Fruit fly (Drosophila melanogaster) whole organism: ENCODE measurements around the gene Appl.

Source experiments
- CG8478 ChIP-seq: fragments of >200 bp; optimal IDR thresholded peaks from 2 replicates; lab custom pipeline; 2018; ENCODE audit warnings: inconsistent platforms
- Dll ChIP-seq: fragments of >200 bp; optimal IDR thresholded peaks from 2 replicates; lab custom pipeline; 2017
- EcR ChIP-seq, 2 experiments: fragments of >200 bp; optimal IDR thresholded peaks; 2 replicates each; lab custom pipeline; 2017; ENCODE audit warnings: missing biosample characterization in 2 of 2, missing genetic modification characterization in 2 of 2, missing genetic modification reagents in 2 of 2
- pan ChIP-seq: fragments of >200 bp; optimal IDR thresholded peaks from 2 replicates; lab custom pipeline; 2017
- psq ChIP-seq: fragments of >200 bp; optimal IDR thresholded peaks from 2 replicates; lab custom pipeline; 2017
- usp ChIP-seq: fragments of >200 bp; optimal IDR thresholded peaks from 2 replicates; lab custom pipeline; 2017; ENCODE audit warnings: missing biosample characterization, missing genetic modification characterization, mixed read lengths

Gene Appl

dm6 chrX:524331-524730 is 6.0 kb upstream of the Appl start:
- no peak for TF ChIP-seq Dll
- no peak for TF ChIP-seq CG8478 (lab: Kevin White, UChicago)
- TF ChIP-seq usp (GFP tag; lab: Kevin White, UChicago) = no peak
- no peak for TF ChIP-seq EcR (GFP tag; optimal IDR thresholded peaks at IDR 0.05; lab: Kevin White, UChicago)
- TF ChIP-seq psq (lab: Kevin White, UChicago) = no peak
- no peak for TF ChIP-seq pan

DNA sequence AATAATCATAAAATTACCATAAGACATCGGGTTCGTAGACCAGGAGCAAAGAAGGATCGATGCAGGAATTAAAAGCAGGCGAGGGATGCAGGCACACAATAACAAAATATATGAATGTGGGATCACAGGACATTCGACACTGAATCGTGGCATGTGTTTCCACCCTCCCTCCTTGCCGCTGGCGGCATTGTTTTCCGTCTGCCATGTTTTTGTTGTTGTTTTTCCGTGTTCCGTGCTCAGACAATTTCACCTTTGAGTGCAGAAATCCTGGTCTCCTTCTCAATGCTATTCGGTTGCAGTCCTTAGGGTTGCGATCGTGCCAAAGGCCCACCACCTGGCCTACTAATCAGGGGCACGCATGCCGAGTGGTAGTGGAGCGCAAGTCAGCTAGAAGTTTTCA is 4.7 kb upstream of the Appl start:
- TF ChIP-seq CG8478 (lab: Kevin White, UChicago) = no peak

- TF ChIP-seq CG8478 (lab: Kevin White, UChicago) (no peak), usp (GFP tag; lab: Kevin White, UChicago) (no peak), psq (lab: Kevin White, UChicago) (no peak)
Observed at dm6 chrX:526479-527071, 3.7 kb upstream of the Appl start.

- no peak for TF ChIP-seq usp (GFP tag; lab: Kevin White, UChicago)
- no peak for TF ChIP-seq EcR (GFP tag; optimal IDR thresholded peaks at IDR 0.05; lab: Kevin White, UChicago)
- no peak for TF ChIP-seq Dll
- no peak for TF ChIP-seq pan
- no peak for TF ChIP-seq psq (lab: Kevin White, UChicago)
- no peak for TF ChIP-seq CG8478 (lab: Kevin White, UChicago)
Observed at dm6 chrX:542069-542468, 11.8 kb downstream of the Appl start.

DNA sequence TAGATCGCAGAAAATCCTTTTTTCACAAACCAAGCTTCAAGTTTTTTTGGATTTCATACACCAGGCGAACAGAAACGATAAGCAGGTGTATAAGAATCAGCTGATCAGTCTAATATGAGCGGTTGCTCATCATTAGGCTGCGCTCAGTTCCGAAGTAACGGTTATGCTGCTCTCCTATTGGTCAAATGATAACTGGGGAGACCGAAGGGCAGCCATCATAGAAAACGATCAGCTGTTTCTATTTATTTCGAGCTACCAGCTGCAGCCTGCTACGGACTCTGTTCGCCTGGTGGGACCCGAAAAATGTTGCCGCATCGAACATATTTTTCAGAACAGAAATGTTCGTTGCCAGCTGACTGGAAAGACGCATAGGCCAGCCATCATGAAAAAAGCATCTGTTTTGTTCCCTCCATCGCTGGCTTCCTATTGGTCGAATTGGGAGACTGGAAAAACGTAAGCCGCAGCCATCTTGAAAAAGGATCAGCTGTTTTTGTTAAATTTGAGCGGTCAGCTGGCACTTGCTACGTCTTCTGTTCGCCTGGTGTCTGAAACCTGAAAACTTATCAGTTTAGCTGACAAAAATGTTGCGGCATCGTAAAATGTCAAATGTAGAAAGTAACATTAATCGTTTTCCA is 16.2 kb downstream of the Appl start:
- TF ChIP-seq Dll = no peak
- no peak for TF ChIP-seq psq (lab: Kevin White, UChicago)
- no peak for TF ChIP-seq EcR (GFP tag; optimal IDR thresholded peaks at IDR 0.05; lab: Kevin White, UChicago)
- no peak for TF ChIP-seq CG8478 (lab: Kevin White, UChicago)
- no peak for TF ChIP-seq usp (GFP tag; lab: Kevin White, UChicago)
- TF ChIP-seq pan = no peak

DNA sequence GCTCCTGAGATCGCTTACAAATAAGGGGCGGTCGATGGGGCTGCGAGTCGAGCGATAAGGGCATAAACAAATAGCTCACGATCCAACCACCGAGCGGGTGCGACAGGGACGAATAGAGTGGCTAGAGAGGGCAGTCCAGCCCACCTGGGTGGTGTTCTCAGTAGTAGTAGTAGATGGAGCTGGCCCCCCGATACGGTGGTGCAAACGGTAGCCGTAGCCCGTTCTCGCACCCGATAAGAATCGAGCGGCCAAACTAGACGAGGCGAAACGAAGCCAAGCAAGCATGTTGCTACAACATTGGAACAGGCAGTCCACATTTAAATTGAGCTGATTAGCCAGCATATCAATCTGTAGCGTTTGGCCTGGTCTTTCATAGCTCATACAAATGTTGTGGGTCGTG is 50.3 kb downstream of the Appl start:
- no peak for TF ChIP-seq EcR (GFP tag; optimal IDR thresholded peaks at IDR 0.05; lab: Kevin White, UChicago)
- no peak for TF ChIP-seq Dll
- no peak for TF ChIP-seq psq (lab: Kevin White, UChicago)
- no peak for TF ChIP-seq pan
- no peak for TF ChIP-seq usp (GFP tag; lab: Kevin White, UChicago)
- no peak for TF ChIP-seq CG8478 (lab: Kevin White, UChicago)

DNA sequence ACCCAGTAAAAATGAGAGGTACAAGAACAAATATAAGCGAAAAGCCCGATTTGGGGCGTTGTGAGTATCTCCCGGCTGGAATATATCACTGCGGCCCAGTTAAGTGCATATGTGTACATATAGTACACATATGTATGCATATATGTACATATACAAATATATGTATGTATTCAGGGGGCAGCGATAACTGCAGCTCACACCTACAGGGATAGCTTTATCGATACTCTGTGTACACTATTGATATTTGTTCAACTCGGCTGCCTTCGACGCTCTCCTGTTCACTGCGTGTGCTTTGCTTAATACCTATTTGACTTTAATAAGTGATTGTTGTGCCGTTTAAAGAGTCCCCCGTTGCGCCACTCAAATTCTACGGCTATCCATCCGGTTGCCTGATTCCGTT is 51.5 kb downstream of the Appl start, which contains the start of gene vnd:
vnd (plus strand) TSS at position 297 of the 400 bp plus-strand sequence.
- no peak for TF ChIP-seq Dll
- no peak for TF ChIP-seq EcR (GFP tag; optimal IDR thresholded peaks at IDR 0.05; lab: Kevin White, UChicago)
- no peak for TF ChIP-seq usp (GFP tag; lab: Kevin White, UChicago)
- TF ChIP-seq pan = no peak
- TF ChIP-seq psq (lab: Kevin White, UChicago) = no peak
- TF ChIP-seq CG8478 (lab: Kevin White, UChicago) = no peak

- no peak for TF ChIP-seq usp (GFP tag; lab: Kevin White, UChicago)
- no peak for TF ChIP-seq pan
- TF ChIP-seq EcR (GFP tag; optimal IDR thresholded peaks at IDR 0.05; lab: Kevin White, UChicago) = no peak
- TF ChIP-seq Dll = no peak
- TF ChIP-seq psq (lab: Kevin White, UChicago) = no peak
- TF ChIP-seq CG8478 (lab: Kevin White, UChicago) = no peak
Observed at dm6 chrX:588941-589340, 58.6 kb downstream of the Appl start.

dm6 chrX:590479-590878 is 60.2 kb downstream of the Appl start:
- TF ChIP-seq usp (GFP tag; lab: Kevin White, UChicago) (no peak), EcR (GFP tag; optimal IDR thresholded peaks at IDR 0.05; lab: Kevin White, UChicago) (no peak), psq (lab: Kevin White, UChicago) (no peak), Dll (no peak), CG8478 (lab: Kevin White, UChicago) (no peak), pan (no peak)

DNA sequence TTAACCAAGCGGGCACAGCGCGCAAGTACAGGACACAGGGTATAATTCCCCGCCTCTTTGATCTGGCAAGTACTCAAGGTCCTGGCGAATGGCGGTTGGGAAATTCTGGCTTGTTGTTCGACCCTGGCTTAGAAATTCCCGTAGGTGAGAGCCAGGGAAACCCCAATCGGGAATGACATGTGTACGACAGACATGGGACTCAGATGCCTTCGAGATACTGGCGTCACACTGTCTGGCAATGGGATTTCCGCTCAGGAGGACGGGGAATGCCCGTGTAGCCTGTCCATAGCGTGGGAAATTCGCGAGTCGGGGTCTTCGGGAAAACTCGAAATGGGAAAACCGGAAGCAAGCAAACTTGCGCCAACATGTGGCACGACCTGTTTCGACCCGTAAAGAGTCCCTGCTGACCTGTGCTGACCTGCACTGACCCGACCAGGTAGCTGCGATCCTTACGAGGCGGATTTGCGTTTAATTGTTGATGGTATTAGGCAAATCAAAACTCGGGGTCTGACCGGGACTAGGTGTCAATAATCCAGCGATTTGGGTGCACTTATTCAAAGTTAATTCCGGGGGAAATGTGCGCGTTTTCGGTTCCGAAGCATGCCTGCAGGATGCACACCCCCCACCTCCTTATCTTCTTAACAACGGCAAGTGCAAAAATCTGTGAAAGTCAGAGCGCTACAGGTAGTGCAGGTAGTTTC is 62.4 kb downstream of the Appl start:
- TF ChIP-seq CG8478 (lab: Kevin White, UChicago) (no peak), usp (GFP tag; lab: Kevin White, UChicago) (no peak), EcR (GFP tag; optimal IDR thresholded peaks at IDR 0.05; lab: Kevin White, UChicago) (no peak), pan (no peak), psq (lab: Kevin White, UChicago) (no peak), Dll (no peak)

DNA sequence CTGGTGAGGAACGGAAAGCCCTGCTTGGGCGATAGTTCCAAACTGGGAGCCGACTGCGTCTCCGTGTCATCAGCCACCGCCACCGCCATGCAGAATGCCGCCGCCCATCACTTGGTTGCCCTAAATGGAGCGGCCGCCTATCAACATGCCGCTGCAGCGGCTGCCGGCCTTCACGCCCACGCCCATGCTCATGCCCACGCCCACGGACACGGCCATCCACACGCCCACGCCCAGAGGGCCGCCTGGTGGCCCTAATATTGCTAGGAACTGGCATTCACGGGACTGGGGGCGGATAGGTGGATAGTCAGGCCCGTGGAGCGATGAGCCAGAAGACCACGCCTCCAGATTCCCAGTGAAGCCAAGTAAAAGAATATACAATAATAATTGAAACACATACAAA is 66.8 kb downstream of the Appl start:
- no peak for TF ChIP-seq pan
- no peak for TF ChIP-seq usp (GFP tag; lab: Kevin White, UChicago)
- no peak for TF ChIP-seq CG8478 (lab: Kevin White, UChicago)
- TF ChIP-seq Dll = no peak
- no peak for TF ChIP-seq EcR (GFP tag; optimal IDR thresholded peaks at IDR 0.05; lab: Kevin White, UChicago)

- no peak for TF ChIP-seq usp (GFP tag; lab: Kevin White, UChicago)
- no peak for TF ChIP-seq CG8478 (lab: Kevin White, UChicago)
- no peak for TF ChIP-seq EcR (GFP tag; optimal IDR thresholded peaks at IDR 0.05; lab: Kevin White, UChicago)
Observed at dm6 chrX:598322-599057, 68.2 kb downstream of the Appl start.
